Fruit fly (Drosophila melanogaster): ENCODE data around the gene CG31523.

The CG31523 gene

DNA sequence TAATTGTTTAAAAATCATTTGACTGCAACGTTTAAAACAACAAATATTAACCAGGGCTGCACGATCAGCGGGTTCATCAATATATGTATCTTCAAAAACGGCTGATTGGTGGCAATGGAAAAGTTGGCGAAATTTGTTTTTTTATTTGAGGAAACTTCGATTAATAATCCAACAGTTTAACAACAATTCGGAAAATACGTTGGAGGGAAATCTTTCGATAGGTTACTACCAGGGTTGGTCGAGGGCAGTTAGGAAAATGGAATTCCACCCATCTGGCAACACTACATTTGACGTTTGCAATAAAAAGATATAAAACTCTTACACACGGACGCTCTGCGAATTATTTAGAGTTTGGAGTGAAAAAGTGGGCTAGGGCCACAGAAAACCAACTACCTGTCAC, 41.9 kb downstream of the CG31523 start, which contains the start of the genes Lipt2 and CG14650 (continued):
- TF ChIP-seq CG7786 (GFP tag; optimal IDR thresholded peaks at IDR 0.05) (peak; percentile 51), psq (GFP tag; optimal IDR thresholded peaks at IDR 0.05) (no peak), CkIIα-i1 (GFP tag; IDR thresholded peaks at IDR 0.05) (no peak), CG2678 (tag; optimal IDR thresholded peaks at IDR 0.05) (no peak), onecut (GFP tag; IDR thresholded peaks at IDR 0.05) (no peak), CG2116 (GFP tag; optimal IDR thresholded peaks at IDR 0.05) (peak; percentile 96), kah (GFP tag; optimal IDR thresholded peaks at IDR 0.05) (no peak), tll (GFP tag; optimal IDR thresholded peaks at IDR 0.05) (peak in 1 of 2 experiments; percentile 58), tap (tag; optimal IDR thresholded peaks at IDR 0.05) (no peak), Lim3 (GFP tag; IDR thresholded peaks at IDR 0.05) (no peak), Dad (GFP tag; optimal IDR thresholded peaks at IDR 0.05) (peak; percentile 48), dmrt99B (tag; optimal IDR thresholded peaks at IDR 0.05) (no peak), ham (GFP tag; IDR thresholded peaks at IDR 0.05) (no peak), Dek (tag; optimal IDR thresholded peaks at IDR 0.05) (no peak), ERR (GFP tag; optimal IDR thresholded peaks at IDR 0.05) (peak; percentile 40), ara (GFP tag; IDR thresholded peaks at IDR 0.05) (no peak), CG8924 (tag; optimal IDR thresholded peaks at IDR 0.05) (peak; percentile 74), Abd-B (GFP tag; optimal IDR thresholded peaks at IDR 0.05) (no peak), sens (GFP tag) (peak; percentile 93), da (GFP tag; optimal IDR thresholded peaks at IDR 0.05) (no peak), dm (GFP tag; optimal IDR thresholded peaks at IDR 0.05) (peak; percentile 68), pfk (GFP tag; optimal IDR thresholded peaks at IDR 0.05) (no peak), CG6689 (GFP tag; IDR thresholded peaks at IDR 0.05) (peak; percentile 55), mam (GFP tag; optimal IDR thresholded peaks at IDR 0.05) (peak; percentile 79), Dp (GFP tag; optimal IDR thresholded peaks at IDR 0.05) (peak; percentile 62), Eip74EF (GFP tag; optimal IDR thresholded peaks at IDR 0.05) (no peak), GATAe (GFP tag; conservative IDR thresholded peaks at IDR 0.05) (no peak), CG4617 (GFP tag; optimal IDR thresholded peaks at IDR 0.05; ENCODE audit: borderline replicate concordance) (peak; percentile 98), lab (GFP tag; optimal IDR thresholded peaks at IDR 0.05) (no peak), Nf-YB (GFP tag; optimal IDR thresholded peaks at IDR 0.05) (peak; percentile 17), Adf1 (GFP tag; IDR thresholded peaks at IDR 0.05) (no peak), Lhr (GFP tag; optimal IDR thresholded peaks at IDR 0.05) (peak; percentile 31), CG15479 (GFP tag; optimal IDR thresholded peaks at IDR 0.05) (no peak), MESR4 (GFP tag; optimal IDR thresholded peaks at IDR 0.05) (peak; percentile 84), sens-2 (GFP tag; IDR thresholded peaks at IDR 0.05) (no peak), phol (tag; optimal IDR thresholded peaks at IDR 0.05) (peak; percentile 81), esg (GFP tag; conservative IDR thresholded peaks at IDR 0.05) (no peak), Sox102F (GFP tag; optimal IDR thresholded peaks at IDR 0.05) (no peak), CG7372 (GFP tag; IDR thresholded peaks at IDR 0.05) (no peak), bab2 (GFP tag; optimal IDR thresholded peaks at IDR 0.05) (peak; percentile 58), ind (GFP tag; optimal IDR thresholded peaks at IDR 0.05) (peak; percentile 60), al (GFP tag; IDR thresholded peaks at IDR 0.05) (no peak), CG15601 (tag; optimal IDR thresholded peaks at IDR 0.05) (no peak), CG33557 (GFP tag; optimal IDR thresholded peaks at IDR 0.05) (peak; percentile 41), crc (GFP tag; optimal IDR thresholded peaks at IDR 0.05) (peak; percentile 38), CG8944 (GFP tag; optimal IDR thresholded peaks at IDR 0.05) (peak; percentile 74), emc (GFP tag; optimal IDR thresholded peaks at IDR 0.05) (peak; percentile 34), insv (GFP tag; optimal IDR thresholded peaks at IDR 0.05) (peak in 1 of 2 experiments; percentile 38), CG8290 (GFP tag; optimal IDR thresholded peaks at IDR 0.05) (no peak), CG8290 (tag; optimal IDR thresholded peaks at IDR 0.05) (no peak), CG4404 (GFP tag; IDR thresholded peaks at IDR 0.05) (no peak), nau (GFP tag; optimal IDR thresholded peaks at IDR 0.05) (no peak)
